Worm (Caenorhabditis elegans): ENCODE results near the gene T08D2.5.
"Not testable (repeated sequence)": the region's sequence is repeated elsewhere in the genome, so short reads cannot be mapped to it uniquely, and the experiment has no call there.

Gene T08D2.5

ce11 chrX:177075-177474 lies at the start of gene T08D2.5, which contains the start of gene T08D2.4:
Gene T08D2.5, plus strand, starts transcription at chrX:177375.
Gene T08D2.4, plus strand, starts transcription at chrX:177396.
- TF ChIP-seq pqm-1 (tag; optimal IDR thresholded peaks at IDR 0.05) = no peak
- no peak for TF ChIP-seq mml-1 (tag; optimal IDR thresholded peaks at IDR 0.05)
- no peak for TF ChIP-seq nhr-77 (tag; optimal IDR thresholded peaks at IDR 0.05)
- TF ChIP-seq egl-27 (tag; optimal IDR thresholded peaks at IDR 0.05) = no peak

DNA sequence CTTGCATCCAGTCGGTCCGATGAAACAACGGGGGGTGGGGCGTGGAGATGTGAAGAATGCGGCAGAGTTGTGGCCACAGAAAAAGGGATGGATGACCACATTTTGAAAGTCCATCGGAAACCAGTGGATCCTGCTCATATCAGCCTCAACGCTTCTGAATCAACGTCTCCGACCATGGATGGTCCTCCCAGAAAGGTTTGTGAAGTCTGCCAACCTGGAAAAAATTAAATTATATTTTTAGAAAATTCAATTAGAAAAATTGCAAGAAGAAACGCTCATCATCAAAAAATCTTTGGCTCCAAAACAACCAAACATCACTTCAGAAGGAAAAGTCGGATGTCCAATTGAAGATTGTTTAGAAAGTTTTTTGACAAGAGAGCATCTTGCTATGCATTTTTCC lies 36.0 kb upstream of the T08D2.5 start, which contains the start of gene Y73B3A.8:
Gene Y73B3A.8, minus strand, starts transcription at position 101 of the 400 bp plus-strand sequence.
- no peak for TF ChIP-seq nhr-28 (tag; optimal IDR thresholded peaks at IDR 0.05)
- TF ChIP-seq egl-5 (tag; optimal IDR thresholded peaks at IDR 0.05) = no peak
- TF ChIP-seq nhr-237 (tag; optimal IDR thresholded peaks at IDR 0.05) = no peak
- TF ChIP-seq pha-4 (tag; optimal IDR thresholded peaks at IDR 0.05) = no peak
- no peak for TF ChIP-seq nhr-67 (tag; optimal IDR thresholded peaks at IDR 0.05)
- no peak for TF ChIP-seq tbx-2 (tag; optimal IDR thresholded peaks at IDR 0.05)
- TF ChIP-seq skn-1 (tag; optimal IDR thresholded peaks at IDR 0.05) = no peak
- no peak for TF ChIP-seq elt-2 (tag; optimal IDR thresholded peaks at IDR 0.05)
- no peak for TF ChIP-seq nhr-43 (tag; optimal IDR thresholded peaks at IDR 0.05; ENCODE audit: poor library complexity, severe bottlenecking)
- TF ChIP-seq ztf-4 (tag; optimal IDR thresholded peaks at IDR 0.05) = no peak
- no peak for TF ChIP-seq nhr-11 (tag; optimal IDR thresholded peaks at IDR 0.05)
- no peak for TF ChIP-seq nhr-23 (tag; optimal IDR thresholded peaks at IDR 0.05)
- no peak for TF ChIP-seq R02D3.7 (tag; optimal IDR thresholded peaks at IDR 0.05)
- TF ChIP-seq zag-1 (tag; optimal IDR thresholded peaks at IDR 0.05) = no peak
- TF ChIP-seq sea-2 (GFP tag; optimal IDR thresholded peaks at IDR 0.05) = no peak

DNA sequence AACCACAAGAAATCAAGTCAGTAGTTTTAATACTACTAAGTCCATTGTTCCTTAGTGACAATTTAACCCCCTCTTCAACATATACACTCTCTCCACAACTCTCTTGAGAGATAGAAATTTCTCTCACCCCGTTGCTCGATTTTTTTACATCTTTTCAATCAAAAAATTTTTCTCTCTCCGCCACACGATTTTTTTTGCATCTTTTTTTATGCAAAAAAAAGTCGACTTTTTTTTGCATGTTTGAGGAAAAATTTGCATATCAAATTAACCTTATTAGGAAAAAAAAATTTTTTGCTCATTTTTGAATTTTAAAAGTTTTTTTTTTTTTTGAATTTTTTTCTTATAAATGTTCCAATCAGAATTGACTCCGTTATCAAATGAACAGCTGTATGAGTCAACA lies 30.3 kb upstream of the T08D2.5 start:
- no peak for TF ChIP-seq nhr-67 (tag; optimal IDR thresholded peaks at IDR 0.05)
- TF ChIP-seq ceh-28 (tag; optimal IDR thresholded peaks at IDR 0.05) = no peak
- no peak for TF ChIP-seq ama-1 (optimal IDR thresholded peaks at IDR 0.05)
- no peak for TF ChIP-seq nhr-237 (tag; optimal IDR thresholded peaks at IDR 0.05)
- no peak for TF ChIP-seq ztf-4 (tag; optimal IDR thresholded peaks at IDR 0.05)
- no peak for TF ChIP-seq elt-2 (tag; optimal IDR thresholded peaks at IDR 0.05)
- TF ChIP-seq snpc-4 (tag; optimal IDR thresholded peaks at IDR 0.05) = no peak
- TF ChIP-seq ztf-11 (tag; optimal IDR thresholded peaks at IDR 0.05) = no peak
- TF ChIP-seq hmg-11 (tag; optimal IDR thresholded peaks at IDR 0.05) = no peak
- TF ChIP-seq skn-1 (tag; optimal IDR thresholded peaks at IDR 0.05) = no peak

DNA sequence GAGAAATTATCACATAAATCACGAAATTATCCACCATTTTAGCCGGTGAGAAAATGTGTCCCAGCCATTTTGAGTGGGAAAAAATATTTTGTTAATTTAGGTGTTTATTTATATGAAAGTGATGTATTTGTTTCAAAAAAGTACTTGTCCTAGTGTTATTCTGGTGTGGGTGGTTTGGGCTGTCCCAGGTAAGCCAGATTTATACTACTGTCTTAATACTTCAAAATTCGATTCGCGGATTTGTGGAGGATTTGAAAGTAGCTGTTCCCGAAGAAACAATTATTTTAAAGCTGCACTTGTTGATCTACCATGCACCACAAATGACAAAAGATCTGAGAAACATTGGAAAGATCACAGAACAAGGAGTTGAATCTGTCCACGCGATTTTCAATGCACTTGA lies 29.4 kb upstream of the T08D2.5 start, which contains the start of gene Y73B3A.11:
Gene Y73B3A.11, plus strand, starts transcription at position 301 of the 400 bp plus-strand sequence.
- no peak for TF ChIP-seq nfya-1 (tag; optimal IDR thresholded peaks at IDR 0.05; ENCODE audit: insufficient read depth)
- TF ChIP-seq nhr-43 (tag; optimal IDR thresholded peaks at IDR 0.05; ENCODE audit: poor library complexity, severe bottlenecking) = no peak
- TF ChIP-seq unc-62 (GFP tag; optimal IDR thresholded peaks at IDR 0.05) = no peak
- no peak for TF ChIP-seq jun-1 (tag; optimal IDR thresholded peaks at IDR 0.05)
- no peak for TF ChIP-seq ztf-11 (tag; optimal IDR thresholded peaks at IDR 0.05)

DNA sequence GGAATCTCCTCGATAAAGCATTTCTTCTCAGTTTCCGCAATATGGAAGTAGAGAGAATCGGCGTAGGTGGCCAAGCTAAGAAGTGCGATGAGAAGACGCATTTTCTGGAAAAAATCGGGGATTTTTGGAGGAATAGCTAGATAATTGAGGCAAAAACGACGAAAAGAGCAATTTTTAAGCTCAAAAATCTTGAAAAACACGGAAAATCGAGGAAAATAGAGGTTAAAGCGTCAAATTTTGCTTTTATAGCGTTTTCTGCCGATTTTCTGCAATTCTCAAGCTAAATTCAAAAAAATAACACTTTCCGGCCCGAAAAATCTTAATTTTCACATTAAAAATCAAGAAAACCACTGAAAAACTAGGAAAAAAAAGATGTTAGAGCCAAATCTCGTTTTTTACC lies 14.1 kb upstream of the T08D2.5 start, which contains the start of gene tmed-12:
Gene tmed-12, minus strand, starts transcription at position 101 of the 400 bp plus-strand sequence.
- not testable (repeated sequence) for TF ChIP-seq ama-1 (optimal IDR thresholded peaks at IDR 0.05); nhr-25 (tag; optimal IDR thresholded peaks at IDR 0.05); ZK546.5 (tag; optimal IDR thresholded peaks at IDR 0.05)

ce11 chrX:182119-182741 lies 5.1 kb downstream of the T08D2.5 start, which contains the start of the genes T08D2.6 and chkr-1:
Gene T08D2.6, minus strand, starts transcription at chrX:182169.
Gene chkr-1, plus strand, starts transcription at chrX:182691.
- not testable (repeated sequence) for TF ChIP-seq nhr-67, lin-39, elt-3 (tag; optimal IDR thresholded peaks at IDR 0.05)
